Fruit fly (Drosophila melanogaster): ENCODE results near the gene CG11889.

CG11889 gene

dm6 chr3R:25279796-25280350 lies 9.9 kb downstream of the CG11889 start, which contains the start of gene CG10514:
Gene CG10514, minus strand, starts transcription at chr3R:25279846.
- TF ChIP-seq pzg (GFP tag; optimal IDR thresholded peaks at IDR 0.05): no peak
- TF ChIP-seq Chrac-16 (GFP tag; optimal IDR thresholded peaks at IDR 0.05): no peak
- no peak for TF ChIP-seq Elba2 (GFP tag; optimal IDR thresholded peaks at IDR 0.05)
- TF ChIP-seq ATbp (GFP tag; optimal IDR thresholded peaks at IDR 0.05): peak; percentile 6
- no peak for TF ChIP-seq CG7987 (GFP tag; optimal IDR thresholded peaks at IDR 0.05)
- TF ChIP-seq al (GFP tag; IDR thresholded peaks at IDR 0.05): no peak
- TF ChIP-seq Dip2 (GFP tag; IDR thresholded peaks at IDR 0.05): no peak
- TF ChIP-seq scrt (GFP tag; optimal IDR thresholded peaks at IDR 0.05): no peak
- TF ChIP-seq Med (GFP tag): peak; percentile 51
- peak; percentile 6 for TF ChIP-seq Asciz (GFP tag; optimal IDR thresholded peaks at IDR 0.05)
- peak; percentile 60 for TF ChIP-seq MTF-1 (GFP tag; optimal IDR thresholded peaks at IDR 0.05; ENCODE audit: borderline replicate concordance)
- peak; percentile 25 for TF ChIP-seq CG18599 (GFP tag; optimal IDR thresholded peaks at IDR 0.05)
- no peak for TF ChIP-seq Oli (tag; optimal IDR thresholded peaks at IDR 0.05)
- TF ChIP-seq lab (GFP tag; optimal IDR thresholded peaks at IDR 0.05): peak; percentile 24
- no peak for TF ChIP-seq gt (GFP tag; IDR thresholded peaks at IDR 0.05)

dm6 chr3R:25281165-25281564 lies 11.2 kb downstream of the CG11889 start, which contains the start of gene CG11892:
Gene CG11892, plus strand, starts transcription at chr3R:25281548.
- TF ChIP-seq CG4707 (GFP tag; optimal IDR thresholded peaks at IDR 0.05): peak; percentile 39
- TF ChIP-seq CG2116 (GFP tag; optimal IDR thresholded peaks at IDR 0.05): no peak
- no peak for TF ChIP-seq crp (GFP tag; optimal IDR thresholded peaks at IDR 0.05)
- TF ChIP-seq Dip2 (GFP tag; IDR thresholded peaks at IDR 0.05): no peak
- no peak for TF ChIP-seq CG7963 (GFP tag; IDR thresholded peaks at IDR 0.05; ENCODE audit: partially characterized antibody)
- TF ChIP-seq CG14014 (GFP tag; IDR thresholded peaks at IDR 0.05): peak; percentile 27; the same call in 1 of the 2 replicates
- no peak for TF ChIP-seq ewg (GFP tag; optimal IDR thresholded peaks at IDR 0.05)
- peak; percentile 18 for TF ChIP-seq CG12299 (tag; optimal IDR thresholded peaks at IDR 0.05)
- TF ChIP-seq CHES-1-like (GFP tag; optimal IDR thresholded peaks at IDR 0.05): no peak
- TF ChIP-seq her (GFP tag; optimal IDR thresholded peaks at IDR 0.05): peak; percentile 6
- peak; percentile 27 for TF ChIP-seq dmrt99B (tag; optimal IDR thresholded peaks at IDR 0.05)
- peak; percentile 45 for TF ChIP-seq Vsx1 (GFP tag; optimal IDR thresholded peaks at IDR 0.05)
- peak; percentile 69 for TF ChIP-seq MTF-1 (GFP tag; optimal IDR thresholded peaks at IDR 0.05; ENCODE audit: borderline replicate concordance)
- no peak for TF ChIP-seq insv (GFP tag; optimal IDR thresholded peaks at IDR 0.05)
- TF ChIP-seq CG17361 (GFP tag; IDR thresholded peaks at IDR 0.05): no peak
- no peak for TF ChIP-seq CG15696 (tag; optimal IDR thresholded peaks at IDR 0.05)
- TF ChIP-seq stwl (tag; optimal IDR thresholded peaks at IDR 0.05): no peak
- TF ChIP-seq CG11695 (GFP tag; IDR thresholded peaks at IDR 0.05): 0 out of 3 replicates have a peak, but pooled peaks have one; percentile 20
- TF ChIP-seq Meics (GFP tag; optimal IDR thresholded peaks at IDR 0.05): peak; percentile 55
- TF ChIP-seq az2 (GFP tag; optimal IDR thresholded peaks at IDR 0.05): no peak
- no peak for TF ChIP-seq CG32767 (GFP tag; IDR thresholded peaks at IDR 0.05)
- no peak for TF ChIP-seq trh (GFP tag; optimal IDR thresholded peaks at IDR 0.05)
- no peak for TF ChIP-seq Aef1 (GFP tag; IDR thresholded peaks at IDR 0.05)
- TF ChIP-seq NfI (GFP tag; optimal IDR thresholded peaks at IDR 0.05): peak; percentile 41
- TF ChIP-seq Oaz (GFP tag; IDR thresholded peaks at IDR 0.05): no peak
- TF ChIP-seq Mrtf (GFP tag; IDR thresholded peaks at IDR 0.05): no peak
- no peak for TF ChIP-seq sna (GFP tag; IDR thresholded peaks at IDR 0.05; ENCODE audit: partially characterized antibody)
- TF ChIP-seq pb (GFP tag; optimal IDR thresholded peaks at IDR 0.05): no peak
- TF ChIP-seq Kr (GFP tag; optimal IDR thresholded peaks at IDR 0.05): no peak
- peak; percentile 65 for TF ChIP-seq CG2678 (tag; optimal IDR thresholded peaks at IDR 0.05)
- no peak for TF ChIP-seq Neu2 (GFP tag; optimal IDR thresholded peaks at IDR 0.05; ENCODE audit: borderline replicate concordance)
- TF ChIP-seq sisA (GFP tag; IDR thresholded peaks at IDR 0.05): no peak
- TF ChIP-seq Xrp1 (GFP tag; IDR thresholded peaks at IDR 0.05): no peak
- TF ChIP-seq eyg (GFP tag; optimal IDR thresholded peaks at IDR 0.05): no peak
- peak; percentile 31 for TF ChIP-seq CG15011 (GFP tag; optimal IDR thresholded peaks at IDR 0.05)
- TF ChIP-seq twi (tag; optimal IDR thresholded peaks at IDR 0.05): no peak
